Fruit fly (Drosophila melanogaster) whole organism, embryonic: ENCODE data around the gene fz3.

Experiments used
- Antp ChIP-seq: fragments of 200-800 bp; sonication (Bioruptor generic); optimal IDR thresholded peaks from 3 replicates; lab custom pipeline; 2016; ENCODE audit warnings: missing biosample characterization, missing genetic modification characterization
- CG10147 ChIP-seq: fragments of 200-800 bp; sonication (Bioruptor generic); optimal IDR thresholded peaks from 2 replicates; lab custom pipeline; 2019; ENCODE audit warnings: missing biosample characterization, mild to moderate bottlenecking, missing genetic modification characterization, moderate library complexity
- CG1024 ChIP-seq: fragments of 200-800 bp; sonication (Bioruptor generic); IDR thresholded peaks from 2 replicates; pipeline ENCODE4 v1.3.6; 2022; ENCODE audit warnings: missing biosample characterization, missing genetic modification characterization
- CG11696 ChIP-seq: fragments of 200-800 bp; sonication (Bioruptor generic); IDR thresholded peaks from 2 replicates; pipeline ENCODE4 v1.3.6; 2022; ENCODE audit warnings: missing biosample characterization, missing genetic modification characterization
- CG12219 ChIP-seq: fragments of 200-800 bp; sonication (Bioruptor generic); optimal IDR thresholded peaks from 3 replicates; lab custom pipeline; 2018; ENCODE audit warnings: missing biosample characterization, mild to moderate bottlenecking, missing genetic modification characterization
- CG14014 ChIP-seq: fragments of 200-800 bp; sonication (Bioruptor generic); IDR thresholded peaks from 2 replicates; pipeline ENCODE4 v1.3.6; 2022; ENCODE audit warnings: missing biosample characterization, missing genetic modification characterization
- CG14965 ChIP-seq: fragments of 200-800 bp; sonication (Bioruptor generic); optimal IDR thresholded peaks from 2 replicates; lab custom pipeline; 2016; ENCODE audit warnings: missing biosample characterization, missing genetic modification characterization, borderline replicate concordance
- CG1603 ChIP-seq: fragments of 200-800 bp; sonication (Bioruptor generic); optimal IDR thresholded peaks from 2 replicates; lab custom pipeline; 2019; ENCODE audit warnings: missing biosample characterization, mild to moderate bottlenecking, missing genetic modification characterization, moderate library complexity
- CG17359 ChIP-seq: fragments of 200-800 bp; sonication (Bioruptor generic); optimal IDR thresholded peaks from 3 replicates; lab custom pipeline; 2018; ENCODE audit warnings: missing biosample characterization, mild to moderate bottlenecking, missing genetic modification characterization, moderate library complexity
- CG17612 ChIP-seq: fragments of 200-800 bp; sonication (Bioruptor generic); IDR thresholded peaks from 2 replicates; pipeline ENCODE4 v1.3.6; 2022; ENCODE audit warnings: missing biosample characterization, missing genetic modification characterization
- CG1792 ChIP-seq: fragments of 200-800 bp; sonication (Bioruptor generic); optimal IDR thresholded peaks from 2 replicates; lab custom pipeline; 2016; ENCODE audit warnings: missing biosample characterization, missing genetic modification characterization
- CG30431 ChIP-seq: fragments of 200-800 bp; sonication (Bioruptor generic); optimal IDR thresholded peaks from 2 replicates; lab custom pipeline; 2017; ENCODE audit warnings: missing biosample characterization, missing genetic modification characterization
- CG31365 ChIP-seq: fragments of 200-800 bp; sonication (Bioruptor generic); optimal IDR thresholded peaks from 2 replicates; lab custom pipeline; 2018; ENCODE audit warnings: missing biosample characterization, mild to moderate bottlenecking, missing genetic modification characterization
- CG31441 ChIP-seq: fragments of 200-800 bp; sonication (Bioruptor generic); IDR thresholded peaks from 2 replicates; pipeline ENCODE4 v1.3.6; 2022; ENCODE audit warnings: missing biosample characterization, missing genetic modification characterization
- CG32772 ChIP-seq: fragments of 200-800 bp; sonication (Bioruptor generic); IDR thresholded peaks from 2 replicates; pipeline ENCODE4 v1.3.6; 2022; ENCODE audit warnings: missing biosample characterization, missing genetic modification characterization
- CG3847 ChIP-seq: fragments of 200-800 bp; sonication (Bioruptor generic); IDR thresholded peaks from 2 replicates; pipeline ENCODE4 v1.3.6; 2022; ENCODE audit warnings: missing biosample characterization, missing genetic modification characterization
- CG4360 ChIP-seq: fragments of 200-800 bp; sonication (Bioruptor generic); IDR thresholded peaks from 2 replicates; pipeline ENCODE4 v1.3.6; 2022; ENCODE audit warnings: missing biosample characterization, missing genetic modification characterization
- CG6683 ChIP-seq: fragments of 200-800 bp; sonication (Bioruptor generic); optimal IDR thresholded peaks from 2 replicates; lab custom pipeline; 2017; ENCODE audit warnings: missing biosample characterization, mild to moderate bottlenecking, missing genetic modification characterization, missing genetic modification reagents
- CG7839 ChIP-seq: fragments of 200-800 bp; sonication (Bioruptor generic); optimal IDR thresholded peaks from 3 replicates; lab custom pipeline; 2018; ENCODE audit warnings: missing biosample characterization, mild to moderate bottlenecking, missing genetic modification characterization, moderate library complexity
- CG8281 ChIP-seq: fragments of 200-800 bp; sonication (Bioruptor generic); optimal IDR thresholded peaks from 2 replicates; lab custom pipeline; 2018; ENCODE audit warnings: missing biosample characterization, mild to moderate bottlenecking, missing genetic modification characterization, moderate library complexity
- CG8359 ChIP-seq: fragments of 200-800 bp; sonication (Bioruptor generic); optimal IDR thresholded peaks from 2 replicates; lab custom pipeline; 2017; ENCODE audit warnings: missing biosample characterization, mild to moderate bottlenecking, missing genetic modification characterization, borderline replicate concordance
- CG9437 ChIP-seq: fragments of 200-800 bp; sonication (Bioruptor generic); optimal IDR thresholded peaks from 2 replicates; lab custom pipeline; 2018; ENCODE audit warnings: missing biosample characterization, mild to moderate bottlenecking, missing genetic modification characterization
- CG9797 ChIP-seq: fragments of 200-800 bp; sonication (Bioruptor generic); optimal IDR thresholded peaks from 3 replicates; lab custom pipeline; 2018; ENCODE audit warnings: missing biosample characterization, mild to moderate bottlenecking, missing genetic modification characterization
- CG9932 ChIP-seq: fragments of 200-800 bp; sonication (Bioruptor generic); IDR thresholded peaks from 2 replicates; pipeline ENCODE4 v1.3.6; 2022; ENCODE audit warnings: missing biosample characterization, missing genetic modification characterization
- Dek ChIP-seq: fragments of 200-800 bp; sonication (Bioruptor generic); optimal IDR thresholded peaks from 3 replicates; lab custom pipeline; 2019; ENCODE audit warnings: missing biosample characterization, mild to moderate bottlenecking, missing genetic modification characterization, moderate library complexity
- Drgx ChIP-seq: fragments of 200-800 bp; sonication (Bioruptor generic); IDR thresholded peaks from 2 replicates; pipeline ENCODE4 v1.3.6; 2022; ENCODE audit warnings: missing biosample characterization, missing genetic modification characterization
- HLH54F ChIP-seq: fragments of 200-800 bp; sonication (Bioruptor generic); optimal IDR thresholded peaks from 3 replicates; lab custom pipeline; 2016; ENCODE audit warnings: missing biosample characterization, missing genetic modification characterization
- Hmr ChIP-seq: fragments of 200-800 bp; sonication (Bioruptor generic); optimal IDR thresholded peaks from 3 replicates; lab custom pipeline; 2017; ENCODE audit warnings: mild to moderate bottlenecking, missing biosample characterization, missing genetic modification reagents, missing genetic modification characterization
- Hr78 ChIP-seq, 2 experiments: fragments of 200-800 bp in 1 of 2; fragments of >200 bp in 1 of 2; sonication (Bioruptor generic) in 1 of 2; optimal IDR thresholded peaks; 2 replicates each; lab custom pipeline; 2017 to 2019; ENCODE audit warnings: missing biosample characterization in 2 of 2, missing genetic modification characterization in 2 of 2, mild to moderate bottlenecking in 1 of 2, moderate library complexity in 1 of 2
- Hsf ChIP-seq: fragments of 200-800 bp; sonication (Bioruptor generic); optimal IDR thresholded peaks from 3 replicates; lab custom pipeline; 2016; ENCODE audit warnings: missing biosample characterization, missing genetic modification characterization
- Mad ChIP-seq: fragments of 200-800 bp; sonication (Bioruptor generic); optimal IDR thresholded peaks from 2 replicates; lab custom pipeline; 2016; ENCODE audit warnings: missing biosample characterization, missing genetic modification characterization
- Neu2 ChIP-seq: fragments of 200-800 bp; sonication (Bioruptor generic); optimal IDR thresholded peaks from 3 replicates; lab custom pipeline; 2016; ENCODE audit warnings: missing biosample characterization, missing genetic modification characterization, borderline replicate concordance
- Poxn ChIP-seq: fragments of 200-800 bp; sonication (Bioruptor generic); IDR thresholded peaks from 2 replicates; pipeline ENCODE4 v1.3.6; 2022; ENCODE audit warnings: missing biosample characterization, missing genetic modification characterization
- Sin3A ChIP-seq: fragments of >200 bp; optimal IDR thresholded peaks from 2 replicates; lab custom pipeline; 2018
- abd-A ChIP-seq: fragments of 200-800 bp; sonication (Bioruptor generic); optimal IDR thresholded peaks from 3 replicates; lab custom pipeline; 2019; ENCODE audit warnings: missing biosample characterization, mild to moderate bottlenecking, missing genetic modification characterization, moderate library complexity
- amos ChIP-seq: fragments of 200-800 bp; sonication (Bioruptor generic); IDR thresholded peaks from 2 replicates; pipeline ENCODE4 v1.3.6; 2022; ENCODE audit warnings: missing biosample characterization, missing genetic modification characterization; ENCODE audit not compliant: partially characterized antibody
- bowl ChIP-seq: fragments of 200-800 bp; sonication (Bioruptor generic); IDR thresholded peaks from 2 replicates; pipeline ENCODE4 v1.3.6; 2022; ENCODE audit warnings: missing biosample characterization, missing genetic modification characterization
- bsh ChIP-seq, 2 experiments: fragments of 200-800 bp; sonication (Bioruptor generic); optimal IDR thresholded peaks; 2 replicates each; lab custom pipeline; 2017 to 2018; ENCODE audit warnings: mild to moderate bottlenecking in 2 of 2, missing biosample characterization in 2 of 2, missing genetic modification characterization in 2 of 2, moderate library complexity in 1 of 2
- crol ChIP-seq: fragments of 200-800 bp; sonication (Bioruptor generic); IDR thresholded peaks from 2 replicates; pipeline ENCODE4 v1.3.6; 2022; ENCODE audit warnings: missing biosample characterization, missing genetic modification characterization
- en ChIP-seq: fragments of 200-800 bp; sonication (Bioruptor generic); optimal IDR thresholded peaks from 2 replicates; lab custom pipeline; 2016; ENCODE audit warnings: missing biosample characterization, missing genetic modification characterization
- fd3F ChIP-seq: fragments of 200-800 bp; sonication (Bioruptor generic); optimal IDR thresholded peaks from 2 replicates; lab custom pipeline; 2018; ENCODE audit warnings: missing biosample characterization, mild to moderate bottlenecking, missing genetic modification characterization, moderate library complexity
- gce ChIP-seq: fragments of 200-800 bp; sonication (Bioruptor generic); IDR thresholded peaks from 3 replicates; pipeline ENCODE4 v1.3.6; 2022; ENCODE audit warnings: missing biosample characterization, missing genetic modification characterization
- gro ChIP-seq: fragments of 200-800 bp; sonication (Bioruptor generic); optimal IDR thresholded peaks from 2 replicates; lab custom pipeline; 2016; ENCODE audit warnings: missing biosample characterization, missing genetic modification characterization
- hth ChIP-seq: fragments of >200 bp; optimal IDR thresholded peaks from 2 replicates; lab custom pipeline; 2017; ENCODE audit warnings: inconsistent platforms
- inv ChIP-seq: fragments of 200-800 bp; sonication (Bioruptor generic); IDR thresholded peaks from 2 replicates; pipeline ENCODE4 v1.3.6; 2022; ENCODE audit warnings: missing biosample characterization, missing genetic modification characterization; ENCODE audit not compliant: partially characterized antibody
- nmo ChIP-seq: fragments of 200-800 bp; sonication (Bioruptor generic); optimal IDR thresholded peaks from 2 replicates; lab custom pipeline; 2018; ENCODE audit warnings: missing biosample characterization, mild to moderate bottlenecking, missing genetic modification characterization, moderate library complexity
- sens ChIP-seq: fragments of 200-800 bp; sonication (Bioruptor generic); peaks from one replicate; lab custom pipeline; 2016; ENCODE audit warnings: missing biosample characterization, missing genetic modification characterization
- tgo ChIP-seq: fragments of 200-800 bp; sonication (Bioruptor generic); IDR thresholded peaks from 3 replicates; pipeline ENCODE4 v1.3.6; 2022; ENCODE audit warnings: missing biosample characterization, missing genetic modification characterization
- wdn ChIP-seq: fragments of 200-800 bp; sonication (Bioruptor generic); IDR thresholded peaks from 2 replicates; pipeline ENCODE4 v1.3.6; 2022; ENCODE audit warnings: missing biosample characterization, missing genetic modification characterization

The fz3 gene

dm6 chrX:755642-756332, 14.0 kb upstream of the fz3 start (continued):
- peak; percentile 72 for TF ChIP-seq CG17612
- TF ChIP-seq Dek (tag; lab: Kevin White, UChicago): peak; percentile 89
- TF ChIP-seq bowl (GFP tag; lab: Robert Waterston, UW): 0 out of 2 replicates have a peak, but pooled peaks have one; percentile 56
- no peak for TF ChIP-seq crol (GFP tag; lab: Robert Waterston, UW)
- TF ChIP-seq CG4360: peak; percentile 40; the same call in 1 of the 2 replicates
- TF ChIP-seq CG1024 (GFP tag; lab: Robert Waterston, UW): peak; percentile 71; the same call in 1 of the 2 replicates
- peak; percentile 45 for TF ChIP-seq CG30431 (GFP tag; lab: Kevin White, UChicago)
- TF ChIP-seq Mad (GFP tag; lab: Kevin White, UChicago): peak; percentile 81
- peak; percentile 68 for TF ChIP-seq CG12219 (GFP tag; lab: Kevin White, UChicago)
- peak; percentile 85 for TF ChIP-seq tgo (GFP tag; lab: Robert Waterston, UW)
- TF ChIP-seq gce (GFP tag; lab: Robert Waterston, UW): peak; percentile 70; the same call in 1 of the 3 replicates
- TF ChIP-seq CG9437: peak; percentile 52
- peak; percentile 92 for TF ChIP-seq Hmr (GFP tag; lab: Kevin White, UChicago)
- TF ChIP-seq CG32772 (GFP tag; lab: Robert Waterston, UW): peak; percentile 76
- peak; percentile 87 for TF ChIP-seq CG1792 (GFP tag; lab: Kevin White, UChicago)
- peak; percentile 67 for TF ChIP-seq CG31441 (GFP tag; lab: Robert Waterston, UW)
- peak; percentile 86 for TF ChIP-seq CG7839 (tag; lab: Kevin White, UChicago)
- TF ChIP-seq CG10147: peak; percentile 86
- peak; percentile 90 for TF ChIP-seq wdn (GFP tag; lab: Robert Waterston, UW)
- TF ChIP-seq CG14014 (GFP tag; lab: Robert Waterston, UW): peak; percentile 87
- TF ChIP-seq fd3F: peak; percentile 70
- TF ChIP-seq Poxn: peak; percentile 87
- TF ChIP-seq Neu2 (GFP tag; lab: Kevin White, UChicago): no peak
- peak; percentile 95 for TF ChIP-seq Drgx (GFP tag; lab: Robert Waterston, UW)
- TF ChIP-seq en (GFP tag; lab: Kevin White, UChicago): no peak
- peak; percentile 66 for TF ChIP-seq CG6683 (GFP tag; lab: Kevin White, UChicago)
- no peak for TF ChIP-seq hth (lab: Kevin White, UChicago)
- peak; percentile 67 for TF ChIP-seq nmo (GFP tag; lab: Kevin White, UChicago)
- TF ChIP-seq inv (GFP tag; lab: Robert Waterston, UW): no peak
- TF ChIP-seq sens: peak; percentile 94
- no peak; the same call in 1 of the 2 replicates for TF ChIP-seq amos (GFP tag; lab: Robert Waterston, UW)
- TF ChIP-seq abd-A: no peak
- no peak for TF ChIP-seq CG9797
- peak; percentile 87 for TF ChIP-seq Hsf (GFP tag; lab: Kevin White, UChicago)
- no peak for TF ChIP-seq CG8281 (tag; lab: Kevin White, UChicago)
- peak; percentile 76 to 77 for TF ChIP-seq bsh (GFP tag; optimal IDR thresholded peaks at IDR 0.05; lab: Kevin White, UChicago)
- TF ChIP-seq CG1603 (tag; lab: Kevin White, UChicago): peak; percentile 75
- peak; percentile 94 for TF ChIP-seq CG9932 (GFP tag; lab: Robert Waterston, UW)
- peak; percentile 85 for TF ChIP-seq Antp (GFP tag; lab: Kevin White, UChicago)
- TF ChIP-seq Hr78 (GFP tag; optimal IDR thresholded peaks at IDR 0.05; lab: Kevin White, UChicago): peak in 1 of 2 experiments; percentile 11
- peak; percentile 84 for TF ChIP-seq CG17359 (tag; lab: Kevin White, UChicago)
- no peak for TF ChIP-seq CG8359 (GFP tag; lab: Kevin White, UChicago)
- peak; percentile 70 for TF ChIP-seq CG11696 (GFP tag; lab: Robert Waterston, UW)
- TF ChIP-seq CG14965: peak; percentile 46
- TF ChIP-seq gro (GFP tag; lab: Kevin White, UChicago): peak; percentile 96
- peak; percentile 40 for TF ChIP-seq CG31365
- TF ChIP-seq CG3847 (GFP tag; lab: Robert Waterston, UW): peak; percentile 89
- TF ChIP-seq Sin3A: no peak
- peak; percentile 91 for TF ChIP-seq HLH54F (GFP tag; lab: Kevin White, UChicago)
